Worm (Caenorhabditis elegans) whole organism, L3 larva: ENCODE measurements around the gene cpr-4.
A peak's percentile ranks its signal among the peaks of the same experiment; 100 is the strongest.

Experiments used
- ZK546.5 ChIP-seq: sonication (generic microtip); optimal IDR thresholded peaks from 2 replicates; lab custom pipeline; 2017; ENCODE audit warnings: missing biosample characterization, missing genetic modification characterization
- aly-2 ChIP-seq: fragments of 150-350 bp; optimal IDR thresholded peaks from 2 replicates; lab custom pipeline; 2014; ENCODE audit warnings: missing biosample characterization, missing genetic modification characterization
- ama-1 ChIP-seq: fragments of 150-350 bp; optimal IDR thresholded peaks from 2 replicates; lab custom pipeline; 2018
- ceh-16 ChIP-seq: sonication (generic microtip); optimal IDR thresholded peaks from 2 replicates; lab custom pipeline; 2017; ENCODE audit warnings: missing biosample characterization, missing genetic modification characterization
- ceh-28 ChIP-seq: fragments of 150-350 bp; optimal IDR thresholded peaks from 2 replicates; lab custom pipeline; 2014; ENCODE audit warnings: missing biosample characterization, missing genetic modification reagents, missing genetic modification characterization
- ceh-82 ChIP-seq: fragments of 150-350 bp; optimal IDR thresholded peaks from 2 replicates; lab custom pipeline; 2014; ENCODE audit warnings: missing biosample characterization, missing genetic modification characterization
- ceh-9 ChIP-seq: sonication (generic microtip); optimal IDR thresholded peaks from 2 replicates; lab custom pipeline; 2018; ENCODE audit warnings: missing biosample characterization, missing genetic modification characterization
- daf-12 ChIP-seq: fragments of 150-350 bp; optimal IDR thresholded peaks from 2 replicates; lab custom pipeline; 2014; ENCODE audit warnings: missing biosample characterization, missing genetic modification reagents, missing genetic modification characterization
- egl-27 ChIP-seq: sonication (generic microtip); optimal IDR thresholded peaks from 4 replicates; lab custom pipeline; 2017; ENCODE audit warnings: missing biosample characterization, missing genetic modification reagents, missing genetic modification characterization
- egl-5 ChIP-seq: fragments of 150-350 bp; optimal IDR thresholded peaks from 2 replicates; lab custom pipeline; 2017; ENCODE audit warnings: missing biosample characterization, missing genetic modification reagents, missing genetic modification characterization, inconsistent platforms
- elt-1 ChIP-seq: fragments of 150-350 bp; optimal IDR thresholded peaks from 2 replicates; lab custom pipeline; 2014; ENCODE audit warnings: missing biosample characterization, missing genetic modification characterization
- elt-2 ChIP-seq: sonication (generic microtip); optimal IDR thresholded peaks from 2 replicates; lab custom pipeline; 2016; ENCODE audit warnings: missing genetic modification reagents, mild to moderate bottlenecking, missing genetic modification characterization, missing compliant biosample characterization
- elt-3 ChIP-seq, 3 experiments: fragments of 150-350 bp in 1 of 3; sonication (generic microtip) in 2 of 3; optimal IDR thresholded peaks; 2 replicates in 2 of 3; 4 replicates in 1 of 3; lab custom pipeline; 2014 to 2017; ENCODE audit warnings: missing biosample characterization in 3 of 3, missing genetic modification characterization in 3 of 3
- eor-1 ChIP-seq, 2 experiments: fragments of 150-350 bp; optimal IDR thresholded peaks; 2 replicates each; lab custom pipeline; 2014 to 2018; ENCODE audit warnings: missing biosample characterization in 2 of 2, missing genetic modification characterization in 2 of 2
- fkh-2 ChIP-seq: fragments of 150-350 bp; optimal IDR thresholded peaks from 2 replicates; lab custom pipeline; 2014; ENCODE audit warnings: missing biosample characterization, missing genetic modification reagents, missing genetic modification characterization
- fos-1 ChIP-seq: fragments of 150-350 bp; optimal IDR thresholded peaks from 2 replicates; lab custom pipeline; 2014; ENCODE audit warnings: missing biosample characterization, missing genetic modification characterization
- jun-1 ChIP-seq: fragments of 150-350 bp; optimal IDR thresholded peaks from 2 replicates; lab custom pipeline; 2014; ENCODE audit warnings: missing biosample characterization, missing genetic modification reagents, missing genetic modification characterization
- lin-15B ChIP-seq: fragments of 150-350 bp; optimal IDR thresholded peaks from 2 replicates; lab custom pipeline; 2014; ENCODE audit warnings: missing biosample characterization, missing genetic modification characterization
- lsy-12 ChIP-seq: sonication (generic microtip); optimal IDR thresholded peaks from 2 replicates; lab custom pipeline; 2016; ENCODE audit warnings: mild to moderate bottlenecking, missing genetic modification characterization, missing compliant biosample characterization
- mdl-1 ChIP-seq: fragments of 150-350 bp; optimal IDR thresholded peaks from 2 replicates; lab custom pipeline; 2014; ENCODE audit warnings: missing biosample characterization, missing genetic modification characterization
- nfya-1 ChIP-seq: sonication (generic microtip); optimal IDR thresholded peaks from 2 replicates; lab custom pipeline; 2017; ENCODE audit warnings: missing genetic modification characterization, mild to moderate bottlenecking, missing compliant biosample characterization, antibody characterized with exemption, moderate library complexity; ENCODE audit not compliant: insufficient read depth
- nhr-12 ChIP-seq: fragments of 150-350 bp; optimal IDR thresholded peaks from 2 replicates; lab custom pipeline; 2014; ENCODE audit warnings: missing biosample characterization, missing genetic modification characterization
- nhr-23 ChIP-seq: fragments of 150-350 bp; optimal IDR thresholded peaks from 2 replicates; lab custom pipeline; 2014; ENCODE audit warnings: missing biosample characterization, missing genetic modification reagents, missing genetic modification characterization
- nhr-43 ChIP-seq: sonication (generic microtip); optimal IDR thresholded peaks from 2 replicates; lab custom pipeline; 2016; ENCODE audit warnings: mild to moderate bottlenecking, missing genetic modification characterization, missing compliant biosample characterization; ENCODE audit not compliant: poor library complexity, severe bottlenecking
- nhr-76 ChIP-seq: fragments of 150-350 bp; sonication (generic microtip); optimal IDR thresholded peaks from 5 replicates; lab custom pipeline; 2014; ENCODE audit warnings: missing biosample characterization, missing genetic modification characterization
- nhr-77 ChIP-seq: fragments of 150-350 bp; optimal IDR thresholded peaks from 2 replicates; lab custom pipeline; 2014; ENCODE audit warnings: missing biosample characterization, missing genetic modification characterization
- pha-4 ChIP-seq: fragments of 150-350 bp; optimal IDR thresholded peaks from 2 replicates; lab custom pipeline; 2014; ENCODE audit warnings: missing biosample characterization, missing genetic modification reagents, missing genetic modification characterization
- pqm-1 ChIP-seq: fragments of 150-350 bp; optimal IDR thresholded peaks from 2 replicates; lab custom pipeline; 2017; ENCODE audit warnings: missing biosample characterization, missing genetic modification characterization, inconsistent platforms
- skn-1 ChIP-seq: fragments of 150-350 bp; optimal IDR thresholded peaks from 2 replicates; lab custom pipeline; 2014; ENCODE audit warnings: missing biosample characterization, missing genetic modification characterization
- ztf-4 ChIP-seq: fragments of 150-350 bp; optimal IDR thresholded peaks from 2 replicates; lab custom pipeline; 2014; ENCODE audit warnings: missing biosample characterization, missing genetic modification characterization

The cpr-4 gene

DNA sequence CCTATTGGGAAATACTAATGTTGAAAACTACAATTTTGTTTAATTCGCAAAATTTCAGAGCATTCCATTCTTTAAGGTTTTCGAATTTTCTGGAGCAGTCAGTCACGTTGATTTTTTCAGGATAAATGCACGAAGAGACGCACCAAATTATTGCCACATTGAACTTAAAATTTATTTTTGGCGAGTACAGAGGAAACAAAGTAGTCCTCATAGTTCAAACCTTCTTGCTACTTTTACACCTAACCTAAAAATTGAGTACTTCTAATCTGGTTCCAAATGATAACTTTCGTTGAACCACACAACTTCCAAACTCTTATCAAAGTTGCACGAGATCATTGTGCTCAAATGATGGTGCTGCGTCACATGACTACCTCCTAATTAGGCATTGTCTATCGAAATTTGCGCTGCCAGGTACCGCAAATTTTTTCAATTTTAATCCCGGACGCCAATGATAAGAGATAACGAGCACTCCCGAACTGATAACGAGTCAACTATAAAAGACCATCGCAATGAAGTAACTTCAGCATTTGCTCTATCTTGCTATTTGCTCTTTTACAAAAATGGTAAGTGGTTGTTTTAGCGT, at the start of gene cpr-4:
TSS of gene cpr-4 (plus strand) at position 523 of the 583 bp plus-strand sequence.
- peak; percentile 100 for TF ChIP-seq elt-2
- no peak for TF ChIP-seq lsy-12 (tag; lab: Kevin White, UChicago)
- peak; percentile 100 for TF ChIP-seq pqm-1 (tag; lab: Kevin White, UChicago)
- peak; percentile 10 for TF ChIP-seq mdl-1 (tag; lab: Kevin White, UChicago)
- TF ChIP-seq jun-1, result peak; percentile 78
- peak; percentile 74 for TF ChIP-seq pha-4 (tag; lab: Kevin White, UChicago)
- TF ChIP-seq egl-27 (tag; lab: Kevin White, UChicago), result peak; percentile 51
- TF ChIP-seq elt-3 (tag; optimal IDR thresholded peaks at IDR 0.05; lab: Kevin White, UChicago), result no peak

DNA sequence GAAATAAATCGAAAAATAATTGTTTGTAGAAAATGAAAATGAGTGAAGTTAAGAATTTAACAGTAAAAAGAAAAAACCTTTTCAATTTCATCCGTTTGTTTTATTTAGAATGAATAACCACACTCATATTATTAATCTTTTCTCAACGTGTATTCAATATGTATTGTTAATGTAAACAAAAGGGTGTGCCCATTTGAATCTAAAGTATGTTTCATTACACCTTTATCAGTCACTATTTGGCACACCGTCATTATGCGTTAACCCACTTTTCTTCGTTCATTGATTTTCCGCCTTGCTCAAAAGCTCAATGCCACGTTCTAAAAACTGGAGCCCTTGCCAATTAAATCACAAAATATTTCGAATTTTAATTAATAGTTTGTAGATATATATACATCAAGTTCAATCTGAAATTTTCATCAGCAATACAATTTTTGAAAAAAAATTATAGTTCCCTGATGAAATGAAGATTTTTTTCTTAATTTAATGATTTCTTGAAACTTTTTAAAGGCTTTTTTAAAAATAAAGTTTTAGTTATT, 48.6 kb upstream of the cpr-4 start, which contains the start of gene K04A8.1:
TSS of gene K04A8.1 (plus strand) at position 486 of the 536 bp plus-strand sequence.
- TF ChIP-seq jun-1 (no peak), pqm-1 (tag; lab: Kevin White, UChicago) (peak; percentile 49), elt-2 (peak; percentile 39), ceh-9 (tag; lab: Kevin White, UChicago) (no peak), eor-1 (tag; optimal IDR thresholded peaks at IDR 0.05; lab: Kevin White, UChicago) (no peak), pha-4 (tag; lab: Kevin White, UChicago) (peak; percentile 79)

DNA sequence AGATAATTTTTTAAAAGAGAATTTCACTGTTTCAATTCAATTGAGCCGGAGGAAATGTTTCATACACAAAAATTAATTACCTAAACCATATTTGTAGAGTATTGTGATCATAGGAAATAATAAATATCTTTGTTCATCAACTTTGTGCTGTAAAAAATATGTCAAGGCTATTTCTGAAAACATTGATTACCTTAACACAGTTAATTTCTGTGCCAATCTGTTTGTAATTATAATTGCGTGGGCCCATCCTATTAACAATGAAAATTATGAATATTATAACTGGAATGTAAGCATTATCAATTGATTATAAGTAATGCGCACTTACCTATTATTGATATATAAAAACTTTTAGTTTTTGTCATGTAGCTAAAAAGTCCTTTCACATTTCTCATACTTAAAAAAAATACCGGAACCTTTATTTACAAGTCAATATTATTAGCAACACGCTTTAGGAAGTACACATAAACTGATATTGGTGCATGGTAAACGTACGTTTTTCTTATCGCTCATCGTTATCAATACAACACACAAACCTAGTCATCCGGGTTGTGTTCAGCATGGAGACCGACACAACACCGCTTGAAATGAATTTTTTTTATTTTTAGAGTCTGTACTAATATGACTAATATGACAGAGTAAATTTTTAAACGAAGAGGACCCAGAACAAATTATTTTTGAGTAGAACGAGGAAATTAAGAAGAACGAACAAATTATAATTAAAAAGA, 38.9 kb upstream of the cpr-4 start, which contains the start of gene fut-2:
TSS of gene fut-2 (minus strand) at position 485 of the 725 bp plus-strand sequence.
- TF ChIP-seq pqm-1 (tag; lab: Kevin White, UChicago) (peak; percentile 74), ceh-28 (tag; lab: Kevin White, UChicago) (no peak), nhr-77 (no peak), nhr-76 (tag; lab: Kevin White, UChicago) (no peak), egl-5 (tag; lab: Kevin White, UChicago) (no peak), elt-2 (peak; percentile 92), jun-1 (peak; percentile 45), aly-2 (tag; lab: Kevin White, UChicago) (no peak), nhr-12 (no peak), pha-4 (tag; lab: Kevin White, UChicago) (peak; percentile 56), fos-1 (tag; lab: Kevin White, UChicago) (no peak), skn-1 (tag; lab: Kevin White, UChicago) (no peak), ama-1 (lab: Kevin White, UChicago) (no peak), fkh-2 (tag; lab: Kevin White, UChicago) (no peak)

DNA sequence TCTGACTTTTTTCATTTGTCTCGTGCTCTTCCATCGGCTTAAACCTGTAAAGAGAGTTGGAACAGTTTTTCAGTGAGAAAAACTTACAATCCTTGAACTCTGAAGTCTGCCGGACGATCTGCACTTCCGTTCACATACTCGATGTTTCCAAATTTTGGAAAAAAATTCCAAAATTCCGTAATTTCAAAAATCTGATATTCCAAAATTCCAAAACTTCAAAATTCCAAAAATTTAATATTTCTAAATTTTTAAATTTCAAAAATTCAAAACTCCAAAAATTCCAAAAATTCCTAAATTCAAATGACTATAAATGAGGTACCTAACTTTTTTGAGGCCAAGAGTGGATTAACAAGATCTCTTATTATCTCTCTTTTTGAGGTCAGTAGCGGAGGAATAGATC, 37.9 kb upstream of the cpr-4 start, which contains the start of gene EGAP9.4:
TSS of gene EGAP9.4 (plus strand) at position 301 of the 400 bp plus-strand sequence.
- no peak for TF ChIP-seq nfya-1 (tag; lab: Kevin White, UChicago)
- no peak for TF ChIP-seq nhr-23 (tag; lab: Kevin White, UChicago)
- TF ChIP-seq elt-1 (tag; lab: Kevin White, UChicago), result no peak
- TF ChIP-seq ztf-4, result no peak
- no peak for TF ChIP-seq pha-4 (tag; lab: Kevin White, UChicago)
- no peak for TF ChIP-seq nhr-43
- TF ChIP-seq lin-15B, result no peak
- TF ChIP-seq daf-12 (tag; lab: Kevin White, UChicago), result no peak
- no peak for TF ChIP-seq ceh-82 (tag; lab: Kevin White, UChicago)
- TF ChIP-seq egl-27 (tag; lab: Kevin White, UChicago), result no peak
- no peak for TF ChIP-seq ZK546.5
- TF ChIP-seq fkh-2 (tag; lab: Kevin White, UChicago), result no peak
- TF ChIP-seq ceh-16 (tag; lab: Kevin White, UChicago), result no peak

DNA sequence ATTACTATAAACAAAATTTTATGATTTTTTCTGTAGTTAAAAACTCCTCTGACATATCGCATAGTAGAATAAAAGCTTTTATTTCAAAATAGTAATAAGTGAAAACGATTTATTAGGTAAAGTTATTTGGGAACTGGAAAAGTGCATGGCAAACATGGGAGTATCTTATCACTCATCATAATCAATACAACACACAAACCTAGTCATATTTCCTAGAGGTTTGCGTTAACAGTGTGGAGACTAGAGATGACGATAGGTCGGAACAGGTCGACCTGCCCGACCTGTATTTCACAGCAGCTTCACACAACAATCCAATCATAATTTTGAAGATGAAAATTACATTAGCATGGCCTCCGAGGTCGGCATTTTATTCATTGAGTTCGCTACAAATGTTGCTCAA, 34.5 kb upstream of the cpr-4 start, which contains the start of gene EGAP9.3:
TSS of gene EGAP9.3 (minus strand) at position 131 of the 400 bp plus-strand sequence.
- TF ChIP-seq daf-12 (tag; lab: Kevin White, UChicago), result no peak
- peak; percentile 34 for TF ChIP-seq elt-2
- no peak for TF ChIP-seq lin-15B
- TF ChIP-seq ceh-28 (tag; lab: Kevin White, UChicago), result no peak
- TF ChIP-seq pqm-1 (tag; lab: Kevin White, UChicago), result peak; percentile 21
